Worm (Caenorhabditis elegans) whole organism, L4 larva: ENCODE results near the gene glr-6.
A peak's percentile ranks its signal among the peaks of the same experiment; 100 is the strongest.

Experiments used
- F37D6.2 ChIP-seq: sonication (generic microtip); optimal IDR thresholded peaks from 2 replicates; lab custom pipeline; 2016; ENCODE audit warnings: mild to moderate bottlenecking, missing genetic modification characterization, missing compliant biosample characterization
- Y105C5A.15 ChIP-seq: fragments of 200-800 bp; sonication (Bioruptor generic); IDR thresholded peaks from 2 replicates; pipeline ENCODE4 v1.3.6; 2022; ENCODE audit warnings: missing genetic modification characterization, missing compliant biosample characterization
- Y48G9A.11 ChIP-seq: fragments of 200-800 bp; sonication (Bioruptor generic); IDR thresholded peaks from 2 replicates; pipeline ENCODE4 v1.3.6; 2022; ENCODE audit warnings: missing genetic modification reagents, missing genetic modification characterization, missing compliant biosample characterization
- ZK337.2 ChIP-seq: fragments of 200-800 bp; sonication (Bioruptor generic); IDR thresholded peaks from 2 replicates; pipeline ENCODE4 v1.3.6; 2022; ENCODE audit warnings: missing genetic modification reagents, missing genetic modification characterization, missing compliant biosample characterization
- ZK546.5 ChIP-seq, 2 experiments: sonication (generic microtip); optimal IDR thresholded peaks; 2 replicates each; lab custom pipeline; 2017; ENCODE audit warnings: missing biosample characterization in 2 of 2, missing genetic modification characterization in 2 of 2
- aha-1 ChIP-seq: fragments of 150-350 bp; peaks from one replicate; lab custom pipeline; 2014; ENCODE audit warnings: missing biosample characterization, missing genetic modification characterization
- aly-2 ChIP-seq: sonication (generic microtip); optimal IDR thresholded peaks from 2 replicates; lab custom pipeline; 2018; ENCODE audit warnings: missing biosample characterization, missing genetic modification characterization
- ama-1 ChIP-seq: fragments of 150-350 bp; optimal IDR thresholded peaks from 2 replicates; lab custom pipeline; 2014; ENCODE audit warnings: inconsistent platforms, mixed read lengths
- arid-1 ChIP-seq: fragments of 200-800 bp; sonication (Bioruptor generic); conservative IDR thresholded peaks from 2 replicates; pipeline ENCODE4 v1.3.6; 2022; ENCODE audit warnings: missing genetic modification reagents, missing genetic modification characterization, missing compliant biosample characterization
- ceh-20 ChIP-seq: fragments of 200-800 bp; sonication (Bioruptor generic); IDR thresholded peaks from 2 replicates; pipeline ENCODE4 v1.3.6; 2022; ENCODE audit warnings: missing genetic modification reagents, missing genetic modification characterization, missing compliant biosample characterization
- ceh-44 ChIP-seq: fragments of 200-800 bp; sonication (Bioruptor generic); IDR thresholded peaks from 2 replicates; pipeline ENCODE4 v1.3.6; 2022; ENCODE audit warnings: missing genetic modification reagents, missing genetic modification characterization, missing compliant biosample characterization
- ceh-82 ChIP-seq: sonication (generic microtip); optimal IDR thresholded peaks from 2 replicates; lab custom pipeline; 2017; ENCODE audit warnings: missing biosample characterization, missing genetic modification characterization
- daf-12 ChIP-seq: fragments of 150-350 bp; optimal IDR thresholded peaks from 2 replicates; lab custom pipeline; 2014; ENCODE audit warnings: missing biosample characterization, missing genetic modification reagents, missing genetic modification characterization
- daf-16 ChIP-seq, 3 experiments: sonication (generic microtip); optimal IDR thresholded peaks; 2 replicates each; lab custom pipeline; 2016 to 2017; ENCODE audit warnings: missing genetic modification characterization in 3 of 3, missing genetic modification reagents in 3 of 3, mild to moderate bottlenecking in 2 of 3, missing compliant biosample characterization in 2 of 3, missing biosample characterization in 1 of 3, moderate library complexity in 1 of 3
- daf-19 ChIP-seq: fragments of 200-800 bp; sonication (Bioruptor generic); conservative IDR thresholded peaks from 2 replicates; pipeline ENCODE4 v1.3.6; 2022; ENCODE audit warnings: missing genetic modification characterization, missing compliant biosample characterization
- dmd-6 ChIP-seq: fragments of 200-800 bp; sonication (Bioruptor generic); IDR thresholded peaks from 2 replicates; pipeline ENCODE4 v1.3.6; 2022; ENCODE audit warnings: missing genetic modification reagents, missing genetic modification characterization, missing compliant biosample characterization
- dmd-8 ChIP-seq: fragments of 200-800 bp; sonication (Bioruptor generic); IDR thresholded peaks from 2 replicates; pipeline ENCODE4 v1.3.6; 2022; ENCODE audit warnings: missing genetic modification characterization, missing compliant biosample characterization
- dpl-1 ChIP-seq: fragments of 150-350 bp; optimal IDR thresholded peaks from 2 replicates; lab custom pipeline; 2014; ENCODE audit warnings: missing biosample characterization, missing genetic modification reagents, missing genetic modification characterization
- egl-27 ChIP-seq: sonication (generic microtip); optimal IDR thresholded peaks from 3 replicates; lab custom pipeline; 2017; ENCODE audit warnings: missing biosample characterization, missing genetic modification reagents, missing genetic modification characterization
- egl-43 ChIP-seq: fragments of 200-800 bp; sonication (Bioruptor generic); IDR thresholded peaks from 2 replicates; pipeline ENCODE4 v1.3.6; 2022; ENCODE audit warnings: missing genetic modification reagents, missing genetic modification characterization, missing compliant biosample characterization
- hlh-11 ChIP-seq: fragments of 200-800 bp; sonication (Bioruptor generic); optimal IDR thresholded peaks from 2 replicates; lab custom pipeline; 2018; ENCODE audit warnings: mild to moderate bottlenecking, missing genetic modification characterization, missing compliant biosample characterization
- hlh-30 ChIP-seq: sonication (generic microtip); optimal IDR thresholded peaks from 2 replicates; lab custom pipeline; 2017; ENCODE audit warnings: antibody characterized with exemption, mild to moderate bottlenecking, missing genetic modification characterization, missing compliant biosample characterization; ENCODE audit not compliant: insufficient read depth
- lin-39 ChIP-seq: fragments of 150-350 bp; optimal IDR thresholded peaks from 2 replicates; lab custom pipeline; 2014; ENCODE audit warnings: missing biosample characterization, missing genetic modification reagents, missing genetic modification characterization
- madf-9 ChIP-seq: fragments of 200-800 bp; sonication (Bioruptor generic); conservative IDR thresholded peaks from 2 replicates; pipeline ENCODE4 v1.3.6; 2022; ENCODE audit warnings: missing genetic modification reagents, missing genetic modification characterization, missing compliant biosample characterization
- mdl-1 ChIP-seq, 2 experiments: fragments of 150-350 bp in 1 of 2; sonication (generic microtip) in 1 of 2; optimal IDR thresholded peaks; 2 replicates each; lab custom pipeline; 2014 to 2017; ENCODE audit warnings: missing biosample characterization in 2 of 2, missing genetic modification characterization in 2 of 2
- mxl-2 ChIP-seq: fragments of 200-800 bp; sonication (Bioruptor generic); conservative IDR thresholded peaks from 2 replicates; pipeline ENCODE4 v1.3.6; 2022; ENCODE audit warnings: missing genetic modification reagents, missing genetic modification characterization, missing compliant biosample characterization
- nhr-10 ChIP-seq: fragments of 150-350 bp; optimal IDR thresholded peaks from 2 replicates; lab custom pipeline; 2014; ENCODE audit warnings: missing biosample characterization, missing genetic modification characterization
- nhr-11 ChIP-seq: fragments of 150-350 bp; optimal IDR thresholded peaks from 2 replicates; lab custom pipeline; 2014; ENCODE audit warnings: missing biosample characterization, missing genetic modification characterization
- nhr-28 ChIP-seq: fragments of 150-350 bp; optimal IDR thresholded peaks from 2 replicates; lab custom pipeline; 2014; ENCODE audit warnings: missing biosample characterization, missing genetic modification characterization
- nhr-41 ChIP-seq: fragments of 200-800 bp; sonication (Bioruptor generic); IDR thresholded peaks from 2 replicates; pipeline ENCODE4 v1.3.6; 2022; ENCODE audit warnings: missing genetic modification reagents, missing genetic modification characterization, missing compliant biosample characterization
- nhr-76 ChIP-seq: fragments of 150-350 bp; optimal IDR thresholded peaks from 2 replicates; lab custom pipeline; 2014; ENCODE audit warnings: missing biosample characterization, missing genetic modification characterization
- pha-4 ChIP-seq, 2 experiments: fragments of 150-350 bp in 1 of 2; fragments of 200-800 bp in 1 of 2; sonication (Bioruptor generic) in 1 of 2; IDR thresholded peaks in 1 of 2; optimal IDR thresholded peaks in 1 of 2; 2 replicates each; pipeline versions ENCODE4 v1.3.6 to Lab custom; 2014 to 2022; ENCODE audit warnings: missing genetic modification characterization in 2 of 2, missing genetic modification reagents in 2 of 2, missing biosample characterization in 1 of 2, missing compliant biosample characterization in 1 of 2
- php-3 ChIP-seq: fragments of 200-800 bp; sonication (Bioruptor generic); IDR thresholded peaks from 2 replicates; pipeline ENCODE4 v1.3.6; 2022; ENCODE audit warnings: missing genetic modification reagents, missing genetic modification characterization, missing compliant biosample characterization
- pqm-1 ChIP-seq: sonication (generic microtip); optimal IDR thresholded peaks from 2 replicates; lab custom pipeline; 2017; ENCODE audit warnings: missing biosample characterization, missing genetic modification characterization
- rbr-2 ChIP-seq: sonication (generic microtip); optimal IDR thresholded peaks from 2 replicates; lab custom pipeline; 2016; ENCODE audit warnings: missing genotype, missing genetic modification characterization, missing compliant biosample characterization
- spr-1 ChIP-seq: sonication (generic microtip); optimal IDR thresholded peaks from 2 replicates; lab custom pipeline; 2016; ENCODE audit warnings: mild to moderate bottlenecking, missing genetic modification characterization, missing compliant biosample characterization
- spr-3 ChIP-seq: fragments of 200-800 bp; sonication (Bioruptor generic); optimal IDR thresholded peaks from 2 replicates; lab custom pipeline; 2018; ENCODE audit warnings: mild to moderate bottlenecking, missing genetic modification characterization, missing compliant biosample characterization
- unc-62 ChIP-seq, 3 experiments: fragments of 150-350 bp in 1 of 3; sonication (generic microtip); optimal IDR thresholded peaks in 2 of 3; peaks in 1 of 3; 1 replicate in 1 of 3; 2 replicates in 2 of 3; lab custom pipeline; 2014 to 2017; ENCODE audit warnings: missing biosample characterization in 3 of 3, missing genetic modification characterization in 3 of 3, missing genetic modification reagents in 3 of 3, missing genotype in 1 of 3
- zfp-2 ChIP-seq: sonication (generic microtip); optimal IDR thresholded peaks from 2 replicates; lab custom pipeline; 2016; ENCODE audit warnings: mild to moderate bottlenecking, missing genetic modification characterization, missing compliant biosample characterization
- zip-11 ChIP-seq: fragments of 200-800 bp; sonication (Bioruptor generic); IDR thresholded peaks from 2 replicates; pipeline ENCODE4 v1.3.6; 2022; ENCODE audit warnings: missing genetic modification characterization, missing compliant biosample characterization

Gene glr-6

DNA sequence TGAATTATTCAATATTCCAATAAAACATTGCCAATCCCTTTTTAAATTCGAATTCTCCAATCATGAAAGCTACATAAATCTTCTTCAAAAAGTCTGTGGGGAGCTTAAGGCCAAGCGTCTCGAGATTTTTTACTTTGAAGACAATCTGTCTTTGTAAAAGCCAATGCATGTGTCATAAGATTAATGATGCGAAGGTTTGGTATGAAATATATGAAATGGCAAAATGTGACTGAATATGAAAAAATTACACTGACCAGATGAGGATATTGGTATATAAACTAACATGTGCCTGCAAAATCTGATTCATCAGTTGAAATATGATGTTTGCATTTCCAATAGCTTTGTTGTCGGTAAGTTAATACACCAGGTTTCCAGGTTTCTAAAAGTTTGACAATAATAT lies 5.4 kb upstream of the glr-6 start, which contains the start of gene C53B7.2:
C53B7.2 (plus strand) TSS at position 301 of the 400 bp plus-strand sequence.
- TF ChIP-seq pha-4 (GFP tag; IDR thresholded peaks at IDR 0.05; lab: Robert Waterston, UW) (peak; percentile 33; the same call in 1 of the 2 replicates), pha-4 (tag; optimal IDR thresholded peaks at IDR 0.05; lab: Kevin White, UChicago) (no peak), nhr-41 (GFP tag; lab: Robert Waterston, UW) (no peak)

DNA sequence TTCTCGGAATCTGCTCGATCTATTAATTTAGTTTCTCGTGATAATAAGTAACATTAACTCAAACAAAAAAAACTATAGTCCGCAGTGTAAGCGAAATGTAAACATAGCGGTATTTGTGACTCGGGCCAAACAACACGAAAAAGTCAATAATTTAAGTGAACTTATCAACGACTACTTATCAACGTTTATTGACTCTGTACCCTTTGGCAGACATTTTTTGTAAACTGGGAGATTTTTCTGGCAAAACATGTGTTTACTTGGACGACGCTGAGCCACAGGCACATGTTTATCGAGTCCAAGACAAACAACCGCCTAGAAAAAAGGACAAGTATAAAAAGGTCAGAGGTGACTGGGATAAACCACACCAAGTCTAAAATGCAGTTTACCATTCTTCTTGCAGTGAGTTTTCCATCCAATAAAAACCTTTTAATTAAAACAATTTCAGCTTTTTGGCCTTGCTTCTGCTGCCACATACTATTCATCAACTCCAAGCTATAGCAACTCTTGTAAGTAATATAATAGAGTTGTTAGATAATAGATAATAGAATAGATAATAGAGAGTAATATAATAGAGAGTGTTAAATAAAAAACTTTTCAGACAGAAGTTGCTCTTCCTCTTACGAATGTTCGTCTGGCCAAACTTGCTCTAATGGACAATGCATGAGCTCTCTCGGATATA lies 4.0 kb upstream of the glr-6 start, which contains the start of gene C53B7.3:
C53B7.3 (plus strand) TSS at position 362 of the 679 bp plus-strand sequence.
- TF ChIP-seq unc-62 (GFP tag; optimal IDR thresholded peaks at IDR 0.05 in 1 of 2; lab: Kevin White, UChicago) (peak in 1 of 2 experiments; percentile 92), unc-62 (tag; optimal IDR thresholded peaks at IDR 0.05; lab: Kevin White, UChicago) (no peak), dpl-1 (GFP tag; lab: Kevin White, UChicago) (no peak), daf-16 (GFP tag; optimal IDR thresholded peaks at IDR 0.05; lab: Kevin White, UChicago) (peak in 1 of 2 experiments; percentile 78), daf-16 (tag; optimal IDR thresholded peaks at IDR 0.05; lab: Kevin White, UChicago) (no peak), pha-4 (GFP tag; IDR thresholded peaks at IDR 0.05; lab: Robert Waterston, UW) (no peak), pha-4 (tag; optimal IDR thresholded peaks at IDR 0.05; lab: Kevin White, UChicago) (peak; percentile 44)

DNA sequence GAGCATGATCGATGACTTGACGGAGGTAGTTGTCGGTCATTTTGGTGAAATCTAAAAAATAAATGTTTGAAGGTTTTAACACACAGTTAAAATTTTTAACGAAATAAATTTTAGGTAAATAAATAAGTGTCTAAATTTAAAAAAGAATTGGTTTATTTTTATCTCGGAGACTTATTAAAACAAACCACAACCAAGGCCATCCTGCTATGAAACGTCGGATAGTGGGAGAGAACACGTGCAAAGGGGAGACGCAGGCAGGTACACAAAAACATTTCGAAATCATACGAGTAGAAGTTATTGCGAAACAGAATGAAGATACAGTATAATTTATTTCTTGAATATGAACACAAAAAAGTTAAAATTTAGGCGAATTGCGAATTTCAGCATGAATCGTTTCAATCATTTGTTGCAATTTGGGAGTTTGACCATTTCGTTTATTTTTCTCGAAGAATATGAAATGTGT lies 4.4 kb downstream of the glr-6 start, which contains the start of gene F41B4.3:
F41B4.3 (minus strand) TSS at position 51 of the 463 bp plus-strand sequence.
- TF ChIP-seq unc-62 (GFP tag; optimal IDR thresholded peaks at IDR 0.05 in 1 of 2; lab: Kevin White, UChicago) (peak in 1 of 2 experiments; percentile 73), unc-62 (tag; optimal IDR thresholded peaks at IDR 0.05; lab: Kevin White, UChicago) (no peak), Y105C5A.15 (GFP tag; lab: Robert Waterston, UW) (no peak), php-3 (GFP tag; lab: Robert Waterston, UW) (no peak), egl-27 (tag; lab: Kevin White, UChicago) (no peak), Y48G9A.11 (GFP tag; lab: Robert Waterston, UW) (no peak), egl-43 (GFP tag; lab: Robert Waterston, UW) (no peak), daf-19 (GFP tag; lab: Robert Waterston, UW) (no peak), spr-3 (GFP tag; lab: Kevin White, UChicago) (no peak), mdl-1 (tag; optimal IDR thresholded peaks at IDR 0.05; lab: Kevin White, UChicago) (peak in 1 of 2 experiments; percentile 31), nhr-76 (no peak), F37D6.2 (tag; lab: Kevin White, UChicago) (no peak), daf-12 (no peak), aly-2 (tag; lab: Kevin White, UChicago) (no peak), nhr-28 (tag; lab: Kevin White, UChicago) (no peak), ceh-82 (tag; lab: Kevin White, UChicago) (no peak), madf-9 (GFP tag; lab: Robert Waterston, UW) (no peak), hlh-30 (tag; lab: Kevin White, UChicago) (peak; percentile 69), ZK546.5 (tag; optimal IDR thresholded peaks at IDR 0.05; lab: Kevin White, UChicago) (no peak), zfp-2 (no peak), mxl-2 (GFP tag; lab: Robert Waterston, UW) (no peak), ceh-44 (no peak), rbr-2 (no peak)

DNA sequence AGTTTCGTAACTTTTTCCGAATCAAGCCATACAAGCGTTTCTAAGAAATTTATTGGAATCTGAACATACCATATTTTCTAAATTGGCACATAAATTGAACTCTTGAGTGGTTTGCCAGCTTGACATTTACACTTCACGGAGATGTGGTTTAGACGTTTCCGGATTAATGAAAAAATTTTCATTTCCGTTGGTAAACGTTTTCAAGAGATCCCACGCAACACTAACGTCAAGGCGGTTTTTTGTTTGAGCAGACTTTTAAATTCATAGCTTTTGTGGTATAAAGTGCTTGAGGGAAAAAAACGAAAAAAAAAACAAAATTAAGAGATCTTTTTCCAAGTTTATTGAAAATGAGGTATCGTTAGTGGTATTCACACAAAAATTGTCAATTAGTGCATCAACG lies 5.4 kb downstream of the glr-6 start, which contains the start of gene F41B4.2:
F41B4.2 (minus strand) TSS at position 101 of the 400 bp plus-strand sequence.
- TF ChIP-seq Y48G9A.11 (GFP tag; lab: Robert Waterston, UW) (no peak), aha-1 (tag; lab: Kevin White, UChicago) (peak; percentile 57)

DNA sequence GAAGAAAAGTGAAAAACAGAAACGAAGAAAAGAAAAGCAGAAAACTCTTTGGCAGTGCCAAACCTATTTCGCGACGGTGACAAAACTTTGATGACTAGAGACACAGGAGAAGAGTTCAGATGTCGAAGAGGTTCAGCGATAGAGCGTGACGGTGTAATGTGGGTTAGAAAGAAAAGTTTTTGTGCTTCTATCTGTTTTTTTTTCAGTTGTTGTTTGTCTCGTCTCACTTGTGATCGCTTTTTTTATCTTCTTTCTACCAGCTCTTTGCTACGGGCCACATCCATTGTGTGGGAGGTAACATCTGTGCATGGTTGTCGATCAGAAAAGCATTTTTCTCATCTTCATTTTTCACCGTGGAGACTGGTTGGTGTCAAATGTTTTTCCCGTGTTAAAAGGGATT lies 14.7 kb downstream of the glr-6 start, which contains the start of gene F41B4.1:
F41B4.1 (minus strand) TSS at position 23 of the 400 bp plus-strand sequence.
- peak in 1 of 2 experiments; percentile 82 for TF ChIP-seq daf-16 (GFP tag; optimal IDR thresholded peaks at IDR 0.05; lab: Kevin White, UChicago)
- TF ChIP-seq daf-16 (tag; optimal IDR thresholded peaks at IDR 0.05; lab: Kevin White, UChicago): no peak
- TF ChIP-seq ceh-20 (GFP tag; lab: Robert Waterston, UW): 0 out of 2 replicates have a peak, but pooled peaks have one; percentile 54
- TF ChIP-seq nhr-10 (tag; lab: Kevin White, UChicago): no peak
- no peak for TF ChIP-seq zip-11 (GFP tag; lab: Robert Waterston, UW)
- TF ChIP-seq ama-1 (lab: Kevin White, UChicago): no peak
- no peak for TF ChIP-seq Y48G9A.11 (GFP tag; lab: Robert Waterston, UW)
- TF ChIP-seq lin-39 (tag; lab: Kevin White, UChicago): no peak
- TF ChIP-seq arid-1 (GFP tag; lab: Robert Waterston, UW): no peak
- TF ChIP-seq hlh-11 (tag; lab: Kevin White, UChicago): peak; percentile 69
- peak; percentile 14 for TF ChIP-seq hlh-30 (tag; lab: Kevin White, UChicago)
- no peak for TF ChIP-seq spr-1
- peak; percentile 55 for TF ChIP-seq nhr-11
- 0 out of 2 replicates have a peak, but pooled peaks have one; percentile 20 for TF ChIP-seq ZK337.2 (GFP tag; lab: Robert Waterston, UW)
- TF ChIP-seq dmd-8 (GFP tag; lab: Robert Waterston, UW): no peak
- peak; percentile 11; the same call in 1 of the 2 replicates for TF ChIP-seq dmd-6
- no peak for TF ChIP-seq pqm-1
